Fruit fly (Drosophila melanogaster): Measurements from ENCODE around the gene CG18231.

Gene CG18231

dm6 chr3L:18629874-18630273, 22.6 kb downstream of the CG18231 start (continued):
- TF ChIP-seq zen (tag; optimal IDR thresholded peaks at IDR 0.05), result peak; percentile 0
- TF ChIP-seq CG7556 (GFP tag; optimal IDR thresholded peaks at IDR 0.05), result no peak
- no peak for TF ChIP-seq CG11723 (GFP tag; optimal IDR thresholded peaks at IDR 0.05)

- TF ChIP-seq CG34376 (GFP tag; optimal IDR thresholded peaks at IDR 0.05), result peak; percentile 39
- peak; percentile 32; the same call in 1 of the 2 replicates for TF ChIP-seq GATAe (GFP tag; conservative IDR thresholded peaks at IDR 0.05)
- TF ChIP-seq sqz (GFP tag; optimal IDR thresholded peaks at IDR 0.05), result peak; percentile 12
- TF ChIP-seq sd (tag; optimal IDR thresholded peaks at IDR 0.05), result peak; percentile 52
- no peak for TF ChIP-seq Lim3 (GFP tag; IDR thresholded peaks at IDR 0.05)
- no peak for TF ChIP-seq Ravus (GFP tag; IDR thresholded peaks at IDR 0.05)
- peak; percentile 56 for TF ChIP-seq sug (tag; optimal IDR thresholded peaks at IDR 0.05)
- TF ChIP-seq CG8765 (GFP tag; IDR thresholded peaks at IDR 0.05), result no peak
- TF ChIP-seq oc (tag; optimal IDR thresholded peaks at IDR 0.05), result no peak
- TF ChIP-seq CG7928 (GFP tag; optimal IDR thresholded peaks at IDR 0.05), result no peak
- TF ChIP-seq cwo (GFP tag; optimal IDR thresholded peaks at IDR 0.05), result peak; percentile 67
- TF ChIP-seq br (optimal IDR thresholded peaks at IDR 0.05), result no peak
- peak; percentile 17 for TF ChIP-seq lab (GFP tag; optimal IDR thresholded peaks at IDR 0.05)
- peak; percentile 57 for TF ChIP-seq grn (GFP tag; optimal IDR thresholded peaks at IDR 0.05)
- no peak for TF ChIP-seq CG17385 (GFP tag; optimal IDR thresholded peaks at IDR 0.05)
- TF ChIP-seq Meics (GFP tag; optimal IDR thresholded peaks at IDR 0.05), result no peak
- TF ChIP-seq sob (GFP tag; IDR thresholded peaks at IDR 0.05), result peak; percentile 28; the same call in 1 of the 2 replicates
- TF ChIP-seq CkIIα-i1 (GFP tag; IDR thresholded peaks at IDR 0.05), result no peak
- TF ChIP-seq Fer1 (GFP tag; optimal IDR thresholded peaks at IDR 0.05), result peak; percentile 11
- no peak for TF ChIP-seq ab (GFP tag; optimal IDR thresholded peaks at IDR 0.05)
- TF ChIP-seq prd (optimal IDR thresholded peaks at IDR 0.05), result no peak
- no peak for TF ChIP-seq prd (GFP tag; IDR thresholded peaks at IDR 0.05)
- no peak for TF ChIP-seq gem (tag; optimal IDR thresholded peaks at IDR 0.05)
- peak; percentile 3 for TF ChIP-seq Hmr (GFP tag; optimal IDR thresholded peaks at IDR 0.05)
- TF ChIP-seq CG17568 (GFP tag; optimal IDR thresholded peaks at IDR 0.05), result peak; percentile 35
- peak; percentile 32 for TF ChIP-seq HmgZ (tag; optimal IDR thresholded peaks at IDR 0.05)
- no peak for TF ChIP-seq maf-S (GFP tag; optimal IDR thresholded peaks at IDR 0.05)
- TF ChIP-seq Bdp1 (GFP tag; optimal IDR thresholded peaks at IDR 0.05), result no peak
- no peak for TF ChIP-seq chif (GFP tag; optimal IDR thresholded peaks at IDR 0.05)
- no peak for TF ChIP-seq CG32767 (GFP tag; IDR thresholded peaks at IDR 0.05)
- peak; percentile 8 for TF ChIP-seq Med (GFP tag)
- TF ChIP-seq corto (GFP tag; optimal IDR thresholded peaks at IDR 0.05), result peak; percentile 17
- no peak for TF ChIP-seq gce (GFP tag; IDR thresholded peaks at IDR 0.05)
- TF ChIP-seq chinmo (GFP tag; IDR thresholded peaks at IDR 0.05; ENCODE audit: partially characterized antibody), result 0 out of 4 replicates have a peak, but pooled peaks have one; percentile 57
- TF ChIP-seq CG11560 (tag; IDR thresholded peaks at IDR 0.05), result no peak
- no peak for TF ChIP-seq CG2120 (GFP tag; optimal IDR thresholded peaks at IDR 0.05)
- no peak for TF ChIP-seq ttk (GFP tag; IDR thresholded peaks at IDR 0.05)
- peak; percentile 5 for TF ChIP-seq CG15514 (GFP tag; optimal IDR thresholded peaks at IDR 0.05)
- TF ChIP-seq Usf (GFP tag; optimal IDR thresholded peaks at IDR 0.05), result no peak
Observed at dm6 chr3L:18632187-18632635, 24.9 kb downstream of the CG18231 start.
